Worm (Caenorhabditis elegans) whole organism, L4 larva: ENCODE results near the gene clec-4.

ENCODE experiments used
- F49E8.2 ChIP-seq: sonication (generic microtip); optimal IDR thresholded peaks from 2 replicates; lab custom pipeline; 2016; ENCODE audit warnings: missing compliant biosample characterization, mild to moderate bottlenecking, missing genetic modification characterization, borderline replicate concordance
- aly-2 ChIP-seq: sonication (generic microtip); optimal IDR thresholded peaks from 2 replicates; lab custom pipeline; 2018; ENCODE audit warnings: missing biosample characterization, missing genetic modification characterization
- arid-1 ChIP-seq: fragments of 200-800 bp; sonication (Bioruptor generic); conservative IDR thresholded peaks from 2 replicates; pipeline ENCODE4 v1.3.6; 2022; ENCODE audit warnings: missing genetic modification reagents, missing genetic modification characterization, missing compliant biosample characterization
- ceh-82 ChIP-seq: sonication (generic microtip); optimal IDR thresholded peaks from 2 replicates; lab custom pipeline; 2017; ENCODE audit warnings: missing biosample characterization, missing genetic modification characterization
- fkh-10 ChIP-seq: fragments of 150-350 bp; optimal IDR thresholded peaks from 2 replicates; lab custom pipeline; 2014; ENCODE audit warnings: missing biosample characterization, missing genetic modification reagents, missing genetic modification characterization
- lin-1 ChIP-seq: fragments of 200-800 bp; sonication (Bioruptor generic); IDR thresholded peaks from 2 replicates; pipeline ENCODE4 v1.3.6; 2022; ENCODE audit warnings: missing genetic modification reagents, missing genetic modification characterization, missing compliant biosample characterization
- lin-15B ChIP-seq: fragments of 150-350 bp; sonication (generic microtip); optimal IDR thresholded peaks from 3 replicates; lab custom pipeline; 2014; ENCODE audit warnings: missing biosample characterization, missing genetic modification characterization
- mdl-1 ChIP-seq, 2 experiments: fragments of 150-350 bp in 1 of 2; sonication (generic microtip) in 1 of 2; optimal IDR thresholded peaks; 2 replicates each; lab custom pipeline; 2014 to 2017; ENCODE audit warnings: missing biosample characterization in 2 of 2, missing genetic modification characterization in 2 of 2
- nhr-28 ChIP-seq: fragments of 150-350 bp; optimal IDR thresholded peaks from 2 replicates; lab custom pipeline; 2014; ENCODE audit warnings: missing biosample characterization, missing genetic modification characterization
- snpc-4 ChIP-seq: fragments of 150-350 bp; optimal IDR thresholded peaks from 2 replicates; lab custom pipeline; 2014; ENCODE audit warnings: missing biosample characterization, missing genetic modification characterization
- unc-62 ChIP-seq, 3 experiments: fragments of 150-350 bp in 1 of 3; sonication (generic microtip); optimal IDR thresholded peaks in 2 of 3; peaks in 1 of 3; 1 replicate in 1 of 3; 2 replicates in 2 of 3; lab custom pipeline; 2014 to 2017; ENCODE audit warnings: missing biosample characterization in 3 of 3, missing genetic modification characterization in 3 of 3, missing genetic modification reagents in 3 of 3, missing genotype in 1 of 3

DNA sequence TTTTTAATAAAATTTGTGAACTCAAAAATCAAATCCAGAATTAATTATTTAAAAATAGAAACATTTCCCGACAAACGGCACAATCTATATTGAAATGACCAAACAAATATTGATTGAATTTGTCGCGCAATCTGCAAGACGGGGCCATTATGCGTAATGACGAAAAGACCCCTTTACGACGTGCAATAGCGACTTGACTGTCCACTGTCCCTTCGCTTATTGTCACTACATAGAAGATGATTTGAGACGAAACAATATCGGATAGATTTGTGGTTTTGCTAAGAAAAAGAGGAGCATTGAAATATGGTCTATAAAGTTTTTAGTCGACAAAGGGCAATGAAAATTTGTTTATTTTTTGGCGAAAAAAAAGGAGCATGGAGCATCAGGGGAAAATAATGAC, 30.0 kb downstream of the clec-4 start:
- TF ChIP-seq arid-1 (GFP tag; lab: Robert Waterston, UW) (no peak), aly-2 (tag; lab: Kevin White, UChicago) (no peak), mdl-1 (tag; optimal IDR thresholded peaks at IDR 0.05; lab: Kevin White, UChicago) (no peak), snpc-4 (tag; lab: Kevin White, UChicago) (no peak), F49E8.2 (tag; lab: Kevin White, UChicago) (no peak), ceh-82 (tag; lab: Kevin White, UChicago) (no peak), nhr-28 (tag; lab: Kevin White, UChicago) (no peak), lin-1 (GFP tag; lab: Robert Waterston, UW) (no peak), unc-62 (GFP tag; optimal IDR thresholded peaks at IDR 0.05 in 1 of 2; lab: Kevin White, UChicago) (no peak), unc-62 (tag; optimal IDR thresholded peaks at IDR 0.05; lab: Kevin White, UChicago) (no peak), lin-15B (tag; lab: Kevin White, UChicago) (no peak), fkh-10 (GFP tag; lab: Kevin White, UChicago) (no peak)
